Worm (Caenorhabditis elegans) whole organism, midembryonic: Measurements from ENCODE around the gene H28G03.3.

ENCODE experiments used
- T22C8.4 ChIP-seq: fragments of 200-800 bp; sonication (Bioruptor generic); IDR thresholded peaks from 2 replicates; pipeline ENCODE4 v1.3.6; 2022; ENCODE audit warnings: missing genetic modification characterization, missing compliant biosample characterization
- cog-1 ChIP-seq: sonication (generic microtip); optimal IDR thresholded peaks from 2 replicates; lab custom pipeline; 2016; ENCODE audit warnings: missing genetic modification characterization, missing compliant biosample characterization
- flt-1 ChIP-seq: fragments of 200-800 bp; sonication (Bioruptor generic); IDR thresholded peaks from 2 replicates; pipeline ENCODE4 v1.3.6; 2022; ENCODE audit warnings: missing genetic modification characterization, missing compliant biosample characterization
- klf-2 ChIP-seq: fragments of 200-800 bp; sonication (Bioruptor generic); conservative IDR thresholded peaks from 2 replicates; pipeline ENCODE4 v1.3.6; 2022; ENCODE audit warnings: missing genetic modification reagents, missing genetic modification characterization, missing compliant biosample characterization
- med-1 ChIP-seq: sonication (generic microtip); optimal IDR thresholded peaks from 2 replicates; lab custom pipeline; 2017; ENCODE audit warnings: missing genetic modification characterization, mild to moderate bottlenecking, missing compliant biosample characterization, antibody characterized with exemption, missing genetic modification reagents; ENCODE audit not compliant: insufficient read depth
- ref-1 ChIP-seq: fragments of 200-800 bp; sonication (Bioruptor generic); conservative IDR thresholded peaks from 2 replicates; pipeline ENCODE4 v1.3.6; 2022; ENCODE audit warnings: missing genetic modification reagents, missing genetic modification characterization, missing compliant biosample characterization
- tab-1 ChIP-seq: fragments of 200-800 bp; sonication (Bioruptor generic); IDR thresholded peaks from 2 replicates; pipeline ENCODE4 v1.3.6; 2022; ENCODE audit warnings: missing genetic modification characterization, missing compliant biosample characterization
- ztf-23 ChIP-seq: fragments of 200-800 bp; sonication (Bioruptor generic); IDR thresholded peaks from 2 replicates; pipeline ENCODE4 v1.3.6; 2022; ENCODE audit warnings: missing genetic modification reagents, missing genetic modification characterization, missing compliant biosample characterization
- ztf-29 ChIP-seq: fragments of 200-800 bp; sonication (Bioruptor generic); IDR thresholded peaks from 2 replicates; pipeline ENCODE4 v1.3.6; 2022; ENCODE audit warnings: missing genetic modification reagents, missing genetic modification characterization, missing compliant biosample characterization

Gene H28G03.3

DNA sequence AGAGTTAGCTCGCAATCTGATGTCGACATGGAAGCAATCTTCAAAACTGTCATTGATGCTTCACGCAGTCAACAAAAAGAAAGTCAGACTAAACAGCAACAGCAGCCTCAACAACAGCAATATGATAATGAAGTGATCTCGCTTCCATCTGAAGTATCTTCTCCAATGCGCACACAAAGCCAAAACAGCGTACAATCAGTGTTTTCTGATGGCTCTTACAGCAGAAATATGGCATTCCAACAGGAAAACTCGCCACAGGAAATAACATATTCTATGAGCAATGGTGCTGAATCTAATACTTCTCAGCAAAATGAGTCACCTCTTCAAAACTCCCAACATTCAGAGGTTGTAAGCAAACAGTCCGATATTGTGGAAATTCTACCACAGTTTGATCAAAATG lies 23.2 kb downstream of the H28G03.3 start:
- TF ChIP-seq ref-1 (GFP tag; lab: Robert Waterston, UW): no peak
- TF ChIP-seq med-1 (GFP tag; lab: Kevin White, UChicago): no peak
- no peak for TF ChIP-seq cog-1 (tag; lab: Kevin White, UChicago)
- no peak for TF ChIP-seq tab-1 (GFP tag; lab: Robert Waterston, UW)
- no peak for TF ChIP-seq ztf-23 (GFP tag; lab: Robert Waterston, UW)
- no peak for TF ChIP-seq T22C8.4 (GFP tag; lab: Robert Waterston, UW)
- no peak for TF ChIP-seq klf-2 (GFP tag; lab: Robert Waterston, UW)

- no peak for TF ChIP-seq ztf-29 (GFP tag; lab: Robert Waterston, UW)
- no peak for TF ChIP-seq ztf-23 (GFP tag; lab: Robert Waterston, UW)
- TF ChIP-seq klf-2 (GFP tag; lab: Robert Waterston, UW): no peak
- TF ChIP-seq med-1 (GFP tag; lab: Kevin White, UChicago): no peak
- no peak for TF ChIP-seq tab-1 (GFP tag; lab: Robert Waterston, UW)
- no peak for TF ChIP-seq flt-1 (GFP tag; lab: Robert Waterston, UW)
- no peak for TF ChIP-seq ref-1 (GFP tag; lab: Robert Waterston, UW)
- TF ChIP-seq T22C8.4 (GFP tag; lab: Robert Waterston, UW): no peak
- no peak for TF ChIP-seq cog-1 (tag; lab: Kevin White, UChicago)
These were observed 23.8 kb downstream of the H28G03.3 start for ce11 chrX:5202399-5202798.

DNA sequence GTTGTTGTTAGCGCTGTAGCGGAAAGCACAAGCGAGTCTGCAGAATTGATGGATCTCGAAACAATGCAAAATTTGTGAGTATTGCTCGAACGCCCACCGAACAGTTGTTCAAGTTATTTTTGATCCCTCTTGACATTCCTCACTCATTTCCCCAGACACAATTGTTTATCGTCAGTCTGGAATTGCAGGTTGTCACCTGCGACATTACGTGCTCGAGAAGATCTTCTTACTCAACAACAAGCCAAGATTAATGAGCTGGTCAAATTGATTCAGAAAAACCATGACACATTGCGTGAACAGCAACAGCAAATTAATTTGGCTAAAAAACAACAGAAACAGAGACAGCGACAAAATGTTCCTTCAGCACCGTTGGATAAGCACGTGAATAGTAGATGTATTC lies 24.3 kb downstream of the H28G03.3 start:
- TF ChIP-seq ztf-23 (GFP tag; lab: Robert Waterston, UW): no peak
- no peak for TF ChIP-seq ztf-29 (GFP tag; lab: Robert Waterston, UW)
- TF ChIP-seq T22C8.4 (GFP tag; lab: Robert Waterston, UW): no peak
- no peak for TF ChIP-seq med-1 (GFP tag; lab: Kevin White, UChicago)
- TF ChIP-seq flt-1 (GFP tag; lab: Robert Waterston, UW): no peak
- no peak for TF ChIP-seq ref-1 (GFP tag; lab: Robert Waterston, UW)
- no peak for TF ChIP-seq tab-1 (GFP tag; lab: Robert Waterston, UW)
- TF ChIP-seq cog-1 (tag; lab: Kevin White, UChicago): no peak
- TF ChIP-seq klf-2 (GFP tag; lab: Robert Waterston, UW): no peak

DNA sequence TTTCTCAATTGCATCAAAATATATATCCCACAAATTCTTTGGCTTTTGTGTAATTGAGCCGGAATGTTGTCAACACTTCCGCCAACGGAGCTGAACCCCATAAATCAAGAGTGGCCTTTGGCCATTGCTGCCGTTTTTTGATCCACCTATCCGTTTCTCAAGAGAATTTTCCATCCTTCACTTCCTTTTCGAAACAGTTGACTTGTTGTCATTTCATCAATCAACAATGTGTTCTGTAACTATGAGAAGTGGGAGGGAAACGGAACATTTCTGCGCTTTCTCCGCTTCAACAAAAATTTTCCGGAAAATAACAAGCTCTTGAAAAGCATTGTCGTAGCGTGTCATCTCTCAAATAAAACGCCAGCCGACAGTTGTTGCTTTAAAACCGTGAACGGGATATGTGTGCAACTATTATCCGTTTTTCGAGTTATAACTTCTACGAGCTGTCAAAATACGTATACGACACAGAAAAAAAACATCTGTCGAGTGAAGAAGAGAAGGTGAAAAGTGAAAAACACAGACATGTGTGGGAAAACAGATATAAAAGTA lies 26.3 kb downstream of the H28G03.3 start:
- no peak for TF ChIP-seq flt-1 (GFP tag; lab: Robert Waterston, UW)
- no peak for TF ChIP-seq ztf-29 (GFP tag; lab: Robert Waterston, UW)
- TF ChIP-seq tab-1 (GFP tag; lab: Robert Waterston, UW): no peak
- no peak for TF ChIP-seq cog-1 (tag; lab: Kevin White, UChicago)
- no peak for TF ChIP-seq klf-2 (GFP tag; lab: Robert Waterston, UW)
- no peak for TF ChIP-seq T22C8.4 (GFP tag; lab: Robert Waterston, UW)
- TF ChIP-seq med-1 (GFP tag; lab: Kevin White, UChicago): no peak
- no peak for TF ChIP-seq ztf-23 (GFP tag; lab: Robert Waterston, UW)
- no peak for TF ChIP-seq ref-1 (GFP tag; lab: Robert Waterston, UW)

DNA sequence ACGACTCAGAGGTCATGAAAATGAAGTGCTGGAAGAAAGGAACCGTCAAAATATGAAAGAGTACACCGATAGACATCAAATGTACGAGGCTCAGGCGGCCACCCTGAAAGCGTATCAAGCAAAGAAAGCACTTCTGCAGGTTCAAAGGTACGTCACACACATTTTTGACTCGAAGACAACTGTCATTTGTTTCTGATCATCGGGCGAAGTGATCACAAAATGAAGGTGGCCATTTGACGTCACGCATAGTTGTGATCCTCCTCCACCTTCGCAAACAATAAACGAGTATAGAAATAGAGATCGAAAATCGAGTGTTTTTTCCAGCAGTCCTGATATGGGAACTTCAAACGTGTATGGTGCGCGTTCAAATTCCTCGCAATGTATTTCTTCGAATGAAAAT lies 26.9 kb downstream of the H28G03.3 start:
- TF ChIP-seq tab-1 (GFP tag; lab: Robert Waterston, UW) (no peak), cog-1 (tag; lab: Kevin White, UChicago) (no peak), flt-1 (GFP tag; lab: Robert Waterston, UW) (no peak), T22C8.4 (GFP tag; lab: Robert Waterston, UW) (no peak), ztf-23 (GFP tag; lab: Robert Waterston, UW) (no peak), med-1 (GFP tag; lab: Kevin White, UChicago) (no peak), klf-2 (GFP tag; lab: Robert Waterston, UW) (no peak), ztf-29 (GFP tag; lab: Robert Waterston, UW) (no peak), ref-1 (GFP tag; lab: Robert Waterston, UW) (no peak)

ce11 chrX:5197440-5197839 lies 28.7 kb downstream of the H28G03.3 start:
- no peak for TF ChIP-seq tab-1 (GFP tag; lab: Robert Waterston, UW)
- TF ChIP-seq med-1 (GFP tag; lab: Kevin White, UChicago): no peak
- no peak for TF ChIP-seq ref-1 (GFP tag; lab: Robert Waterston, UW)
- TF ChIP-seq flt-1 (GFP tag; lab: Robert Waterston, UW): no peak
- no peak for TF ChIP-seq ztf-29 (GFP tag; lab: Robert Waterston, UW)
- TF ChIP-seq klf-2 (GFP tag; lab: Robert Waterston, UW): no peak
- TF ChIP-seq cog-1 (tag; lab: Kevin White, UChicago): no peak
- TF ChIP-seq ztf-23 (GFP tag; lab: Robert Waterston, UW): no peak
- TF ChIP-seq T22C8.4 (GFP tag; lab: Robert Waterston, UW): no peak

- TF ChIP-seq med-1 (GFP tag; lab: Kevin White, UChicago) (no peak), ztf-29 (GFP tag; lab: Robert Waterston, UW) (no peak), cog-1 (tag; lab: Kevin White, UChicago) (no peak), flt-1 (GFP tag; lab: Robert Waterston, UW) (no peak), ztf-23 (GFP tag; lab: Robert Waterston, UW) (no peak), ref-1 (GFP tag; lab: Robert Waterston, UW) (no peak), tab-1 (GFP tag; lab: Robert Waterston, UW) (no peak)
These were observed 30.6 kb downstream of the H28G03.3 start, which contains the start of gene pqn-62 for ce11 chrX:5195462-5196160. Gene pqn-62 (plus strand): TSS chrX:5196110.

DNA sequence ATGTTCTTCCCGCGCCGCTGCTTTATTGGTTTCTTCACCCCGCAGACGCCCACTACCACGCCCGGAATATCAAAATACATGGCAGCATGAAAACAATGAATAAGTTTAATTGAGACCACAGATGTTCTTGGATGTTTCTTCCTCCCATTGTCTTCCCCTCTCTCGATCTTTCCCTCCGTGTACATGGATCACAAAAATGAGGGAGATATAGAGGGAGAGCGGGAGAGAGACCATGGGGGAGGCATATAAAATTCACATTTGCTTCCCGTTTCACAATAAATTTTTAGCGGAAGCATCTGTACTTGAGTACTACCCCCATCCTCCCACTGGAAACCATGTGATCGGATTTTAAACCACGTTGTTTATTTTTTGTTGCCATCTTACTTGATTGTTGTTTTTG lies 32.8 kb downstream of the H28G03.3 start:
- TF ChIP-seq T22C8.4 (GFP tag; lab: Robert Waterston, UW): no peak
- no peak for TF ChIP-seq klf-2 (GFP tag; lab: Robert Waterston, UW)
- TF ChIP-seq ztf-23 (GFP tag; lab: Robert Waterston, UW): 0 out of 2 replicates have a peak, but pooled peaks have one; percentile 9
- no peak for TF ChIP-seq ztf-29 (GFP tag; lab: Robert Waterston, UW)
